Worm (Caenorhabditis elegans): ENCODE results near the gene C50D2.7.

DNA sequence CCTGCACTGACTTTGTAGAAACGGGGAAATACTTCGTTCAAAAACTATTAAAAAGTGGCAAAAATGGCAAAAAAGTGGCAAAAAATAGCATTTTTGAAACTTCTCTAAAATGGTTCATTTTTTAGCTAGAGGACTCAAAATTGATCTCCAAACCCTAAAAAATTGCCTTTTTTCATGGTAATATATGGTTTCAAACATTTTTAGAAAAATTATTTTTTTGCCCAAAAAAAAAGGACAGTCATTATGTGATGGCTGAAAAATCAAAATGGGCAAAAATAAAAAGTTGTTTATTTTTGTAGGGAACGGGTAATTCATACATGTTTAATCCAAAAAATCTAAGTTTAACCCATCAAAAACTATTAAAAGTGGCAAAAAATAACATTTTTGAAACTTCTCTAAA, 7.1 kb downstream of the C50D2.7 start:
- TF ChIP-seq dao-5 (tag; optimal IDR thresholded peaks at IDR 0.05) (no peak), him-1 (tag; optimal IDR thresholded peaks at IDR 0.05) (no peak)

Data from whole organism, L4/young adult.